Fruit fly (Drosophila melanogaster) S2 (cell line): ENCODE data around the gene Eph.

Experiments used
- CG8478 ChIP-seq: fragments of >200 bp; optimal IDR thresholded peaks from 2 replicates; lab custom pipeline; 2018
- CTCF ChIP-seq, 2 experiments: fragments of >200 bp; optimal IDR thresholded peaks; 2 replicates each; lab custom pipeline; 2018

Gene Eph

dm6 chr4:659884-660846 lies 49.7 kb downstream of the Eph start, which contains the start of gene gw:
TSS of gene gw (minus strand) at chr4:660608.
- TF ChIP-seq CG8478 (lab: Kevin White, UChicago) (no peak), CTCF (optimal IDR thresholded peaks at IDR 0.05; lab: Kevin White, UChicago) (no peak)

dm6 chr4:662101-662500 lies 51.6 kb downstream of the Eph start:
- TF ChIP-seq CG8478 (lab: Kevin White, UChicago) (no peak), CTCF (optimal IDR thresholded peaks at IDR 0.05; lab: Kevin White, UChicago) (no peak)

dm6 chr4:663055-663670 lies 52.7 kb downstream of the Eph start, which contains the start of the genes CG46466 and Slip1:
TSS of gene CG46466 (minus strand) at chr4:663124.
TSS of gene Slip1 (plus strand) at chr4:663621.
- TF ChIP-seq CTCF (optimal IDR thresholded peaks at IDR 0.05; lab: Kevin White, UChicago) (no peak), CG8478 (lab: Kevin White, UChicago) (no peak)

- no peak for TF ChIP-seq CG8478 (lab: Kevin White, UChicago)
- no peak for TF ChIP-seq CTCF (optimal IDR thresholded peaks at IDR 0.05; lab: Kevin White, UChicago)
Observed at dm6 chr4:664277-664676, 53.8 kb downstream of the Eph start.

- TF ChIP-seq CG8478 (lab: Kevin White, UChicago) (no peak), CTCF (optimal IDR thresholded peaks at IDR 0.05; lab: Kevin White, UChicago) (no peak)
Observed at dm6 chr4:670905-671419, 60.5 kb downstream of the Eph start, which contains the start of gene CG11360. TSS of gene CG11360 (plus strand) at chr4:671142.
